Worm (Caenorhabditis elegans) whole organism, young adult: ENCODE results near the gene elks-1.
"Not testable (repeated sequence)": the region's sequence is repeated elsewhere in the genome, so short reads cannot be mapped to it uniquely, and the experiment has no call there.

ENCODE experiments used
- attf-3 ChIP-seq: fragments of 200-800 bp; sonication (Bioruptor generic); conservative IDR thresholded peaks from 2 replicates; pipeline ENCODE4 v1.3.6; 2022; ENCODE audit warnings: missing genetic modification reagents, missing genetic modification characterization, missing compliant biosample characterization
- nfya-1 ChIP-seq: sonication (generic microtip); optimal IDR thresholded peaks from 2 replicates; lab custom pipeline; 2017; ENCODE audit warnings: antibody characterized with exemption, missing compliant biosample characterization, missing genetic modification characterization, borderline replicate concordance; ENCODE audit not compliant: insufficient read depth
- unc-130 ChIP-seq: sonication (generic microtip); optimal IDR thresholded peaks from 2 replicates; lab custom pipeline; 2016; ENCODE audit warnings: missing genetic modification reagents, missing genetic modification characterization, missing compliant biosample characterization

DNA sequence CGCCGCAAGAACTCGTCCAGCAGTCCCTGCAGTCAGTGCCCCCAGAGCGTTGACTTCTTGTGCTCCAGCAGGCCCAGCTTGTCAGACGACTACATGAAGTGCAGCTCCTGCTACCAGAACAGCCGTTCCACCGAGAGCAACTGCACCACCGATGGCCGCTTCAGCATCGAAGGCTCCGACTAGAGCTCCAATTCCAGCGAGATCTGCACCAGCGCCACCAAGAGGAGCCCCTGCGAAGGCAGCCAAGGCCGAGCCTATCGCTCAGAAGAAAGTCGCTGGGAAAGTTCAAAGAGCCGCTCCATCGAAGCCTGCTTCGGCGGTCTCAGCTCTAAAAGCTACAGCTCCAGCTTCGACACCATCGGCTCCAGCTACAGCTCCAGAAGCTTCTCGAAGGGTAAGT is 29.0 kb downstream of the elks-1 start:
- TF ChIP-seq unc-130 (GFP tag; lab: Kevin White, UChicago); attf-3; nfya-1 (tag; lab: Kevin White, UChicago): not testable (repeated sequence)
